Worm (Caenorhabditis elegans): ENCODE results near the gene sid-2.

- TF ChIP-seq F13C5.2 (tag; optimal IDR thresholded peaks at IDR 0.05): no peak
- no peak for TF ChIP-seq scrt-1 (GFP tag; IDR thresholded peaks at IDR 0.05)
- no peak for TF ChIP-seq hmbx-1 (tag; optimal IDR thresholded peaks at IDR 0.05)
- no peak for TF ChIP-seq hnd-1 (tag; optimal IDR thresholded peaks at IDR 0.05)
- no peak for TF ChIP-seq ama-1 (optimal IDR thresholded peaks at IDR 0.05)
These were observed 41.0 kb downstream of the sid-2 start for ce11 chrIII:13720190-13720741.

Data from whole organism, early embryonic.